Worm (Caenorhabditis elegans) whole organism, late embryonic: ENCODE measurements around the gene C50E10.2.

Experiments
- C08G9.2 ChIP-seq: sonication (generic microtip); optimal IDR thresholded peaks from 2 replicates; lab custom pipeline; 2016; ENCODE audit warnings: mild to moderate bottlenecking, missing genetic modification characterization, moderate library complexity, missing compliant biosample characterization
- C38D4.7 ChIP-seq: fragments of 200-800 bp; sonication (Bioruptor generic); optimal IDR thresholded peaks from 2 replicates; lab custom pipeline; 2018; ENCODE audit warnings: mild to moderate bottlenecking, missing genetic modification characterization, moderate library complexity, missing compliant biosample characterization
- K09A11.1 ChIP-seq: sonication (generic microtip); optimal IDR thresholded peaks from 2 replicates; lab custom pipeline; 2017; ENCODE audit warnings: antibody characterized with exemption, mild to moderate bottlenecking, missing genetic modification characterization, missing compliant biosample characterization; ENCODE audit not compliant: insufficient read depth
- T23F11.4 ChIP-seq: fragments of 200-800 bp; sonication (Bioruptor generic); optimal IDR thresholded peaks from 2 replicates; lab custom pipeline; 2018; ENCODE audit warnings: mild to moderate bottlenecking, missing genetic modification characterization, missing compliant biosample characterization
- ahr-1 ChIP-seq: sonication (generic microtip); optimal IDR thresholded peaks from 2 replicates; lab custom pipeline; 2016; ENCODE audit warnings: missing genetic modification characterization, missing compliant biosample characterization
- ceh-18 ChIP-seq: sonication (generic microtip); optimal IDR thresholded peaks from 2 replicates; lab custom pipeline; 2016; ENCODE audit warnings: missing genetic modification characterization, missing compliant biosample characterization
- ceh-30 ChIP-seq: fragments of 150-350 bp; optimal IDR thresholded peaks from 2 replicates; lab custom pipeline; 2014; ENCODE audit warnings: missing biosample characterization, missing genetic modification characterization
- ceh-31 ChIP-seq: sonication (generic microtip); optimal IDR thresholded peaks from 2 replicates; lab custom pipeline; 2016; ENCODE audit warnings: missing genetic modification characterization, missing compliant biosample characterization
- ceh-45 ChIP-seq: fragments of 200-800 bp; sonication (Bioruptor generic); IDR thresholded peaks from 2 replicates; pipeline ENCODE4 v1.3.6; 2022; ENCODE audit warnings: missing genetic modification reagents, missing genetic modification characterization, missing compliant biosample characterization
- ceh-48 ChIP-seq: sonication (generic microtip); optimal IDR thresholded peaks from 2 replicates; lab custom pipeline; 2016; ENCODE audit warnings: missing genetic modification characterization, inconsistent platforms, missing compliant biosample characterization
- ceh-6 ChIP-seq: fragments of 200-800 bp; sonication (Bioruptor generic); optimal IDR thresholded peaks from 2 replicates; lab custom pipeline; 2018; ENCODE audit warnings: mild to moderate bottlenecking, missing genetic modification characterization, missing compliant biosample characterization
- ceh-9 ChIP-seq: sonication (generic microtip); optimal IDR thresholded peaks from 2 replicates; lab custom pipeline; 2016; ENCODE audit warnings: mild to moderate bottlenecking, missing genetic modification characterization, inconsistent platforms, missing compliant biosample characterization
- dve-1 ChIP-seq: sonication (generic microtip); optimal IDR thresholded peaks from 2 replicates; lab custom pipeline; 2017; ENCODE audit warnings: antibody characterized with exemption, mild to moderate bottlenecking, missing genetic modification characterization, missing compliant biosample characterization
- elt-2 ChIP-seq: sonication (generic microtip); optimal IDR thresholded peaks from 2 replicates; lab custom pipeline; 2016; ENCODE audit warnings: missing genetic modification reagents, missing genetic modification characterization, missing compliant biosample characterization
- elt-4 ChIP-seq: sonication (generic microtip); optimal IDR thresholded peaks from 2 replicates; lab custom pipeline; 2016; ENCODE audit warnings: missing genetic modification characterization, missing compliant biosample characterization
- ets-4 ChIP-seq: sonication (generic microtip); optimal IDR thresholded peaks from 2 replicates; lab custom pipeline; 2016; ENCODE audit warnings: missing genetic modification characterization, missing compliant biosample characterization
- eyg-1 ChIP-seq: sonication (generic microtip); optimal IDR thresholded peaks from 2 replicates; lab custom pipeline; 2016; ENCODE audit warnings: missing genotype, missing genetic modification characterization, missing compliant biosample characterization
- fax-1 ChIP-seq: sonication (generic microtip); optimal IDR thresholded peaks from 2 replicates; lab custom pipeline; 2016; ENCODE audit warnings: missing genotype, missing genetic modification characterization, missing compliant biosample characterization
- fkh-10 ChIP-seq: fragments of 150-350 bp; optimal IDR thresholded peaks from 2 replicates; lab custom pipeline; 2014; ENCODE audit warnings: missing biosample characterization, missing genetic modification reagents, missing genetic modification characterization
- fkh-6 ChIP-seq: sonication (generic microtip); optimal IDR thresholded peaks from 2 replicates; lab custom pipeline; 2016; ENCODE audit warnings: missing genetic modification characterization, missing compliant biosample characterization
- hlh-6 ChIP-seq: sonication (generic microtip); optimal IDR thresholded peaks from 2 replicates; lab custom pipeline; 2016; ENCODE audit warnings: missing genotype, missing genetic modification characterization, missing compliant biosample characterization
- lim-6 ChIP-seq: sonication (generic microtip); optimal IDR thresholded peaks from 2 replicates; lab custom pipeline; 2016; ENCODE audit warnings: missing genetic modification characterization, missing compliant biosample characterization
- lin-11 ChIP-seq: fragments of 200-800 bp; sonication (Bioruptor generic); optimal IDR thresholded peaks from 2 replicates; lab custom pipeline; 2018; ENCODE audit warnings: mild to moderate bottlenecking, missing genetic modification characterization, missing compliant biosample characterization
- nfya-1 ChIP-seq: sonication (generic microtip); optimal IDR thresholded peaks from 2 replicates; lab custom pipeline; 2017; ENCODE audit warnings: missing genetic modification characterization, mild to moderate bottlenecking, missing compliant biosample characterization, antibody characterized with exemption, moderate library complexity
- nhr-11 ChIP-seq: fragments of 150-350 bp; optimal IDR thresholded peaks from 2 replicates; lab custom pipeline; 2014; ENCODE audit warnings: missing biosample characterization, missing genetic modification characterization
- nhr-232 ChIP-seq: sonication (generic microtip); optimal IDR thresholded peaks from 2 replicates; lab custom pipeline; 2016; ENCODE audit warnings: missing genetic modification characterization, missing compliant biosample characterization
- odd-2 ChIP-seq: sonication (generic microtip); optimal IDR thresholded peaks from 2 replicates; lab custom pipeline; 2017; ENCODE audit warnings: antibody characterized with exemption, mild to moderate bottlenecking, missing genetic modification characterization, missing compliant biosample characterization
- pag-3 ChIP-seq: sonication (generic microtip); optimal IDR thresholded peaks from 2 replicates; lab custom pipeline; 2016; ENCODE audit warnings: missing compliant biosample characterization, missing genetic modification characterization, borderline replicate concordance
- pat-9 ChIP-seq: fragments of 200-800 bp; sonication (Bioruptor generic); optimal IDR thresholded peaks from 2 replicates; lab custom pipeline; 2018; ENCODE audit warnings: mild to moderate bottlenecking, missing genetic modification characterization, moderate library complexity, missing compliant biosample characterization
- pax-1 ChIP-seq: fragments of 150-350 bp; optimal IDR thresholded peaks from 2 replicates; lab custom pipeline; 2014; ENCODE audit warnings: missing biosample characterization, missing genetic modification characterization
- pqm-1 ChIP-seq: sonication (generic microtip); optimal IDR thresholded peaks from 2 replicates; lab custom pipeline; 2016; ENCODE audit warnings: missing genetic modification characterization, missing compliant biosample characterization
- rnt-1 ChIP-seq: sonication (generic microtip); optimal IDR thresholded peaks from 2 replicates; lab custom pipeline; 2016; ENCODE audit warnings: missing genetic modification characterization, missing compliant biosample characterization
- sdc-2 ChIP-seq: sonication (generic microtip); optimal IDR thresholded peaks from 2 replicates; lab custom pipeline; 2016; ENCODE audit warnings: missing genotype, missing genetic modification characterization, missing compliant biosample characterization
- sox-2 ChIP-seq: fragments of 200-800 bp; sonication (Bioruptor generic); IDR thresholded peaks from 2 replicates; pipeline ENCODE4 v1.3.6; 2022; ENCODE audit warnings: missing genetic modification reagents, missing genetic modification characterization, missing compliant biosample characterization
- sox-4 ChIP-seq: sonication (generic microtip); optimal IDR thresholded peaks from 2 replicates; lab custom pipeline; 2017; ENCODE audit warnings: mild to moderate bottlenecking, missing genetic modification characterization, inconsistent platforms, missing compliant biosample characterization
- tbx-2 ChIP-seq: sonication (generic microtip); optimal IDR thresholded peaks from 2 replicates; lab custom pipeline; 2016; ENCODE audit warnings: missing genetic modification characterization, missing compliant biosample characterization
- tbx-7 ChIP-seq: sonication (generic microtip); optimal IDR thresholded peaks from 2 replicates; lab custom pipeline; 2016; ENCODE audit warnings: missing genotype, missing genetic modification characterization, missing compliant biosample characterization
- ttx-3 ChIP-seq: sonication (generic microtip); optimal IDR thresholded peaks from 2 replicates; lab custom pipeline; 2016; ENCODE audit warnings: missing genetic modification reagents, missing genetic modification characterization, missing compliant biosample characterization
- unc-42 ChIP-seq: sonication (generic microtip); optimal IDR thresholded peaks from 2 replicates; lab custom pipeline; 2016; ENCODE audit warnings: missing genotype, missing genetic modification characterization, missing compliant biosample characterization
- unc-55 ChIP-seq: sonication (generic microtip); optimal IDR thresholded peaks from 2 replicates; lab custom pipeline; 2017; ENCODE audit warnings: missing biosample characterization, missing genetic modification reagents, missing genetic modification characterization

The C50E10.2 gene

DNA sequence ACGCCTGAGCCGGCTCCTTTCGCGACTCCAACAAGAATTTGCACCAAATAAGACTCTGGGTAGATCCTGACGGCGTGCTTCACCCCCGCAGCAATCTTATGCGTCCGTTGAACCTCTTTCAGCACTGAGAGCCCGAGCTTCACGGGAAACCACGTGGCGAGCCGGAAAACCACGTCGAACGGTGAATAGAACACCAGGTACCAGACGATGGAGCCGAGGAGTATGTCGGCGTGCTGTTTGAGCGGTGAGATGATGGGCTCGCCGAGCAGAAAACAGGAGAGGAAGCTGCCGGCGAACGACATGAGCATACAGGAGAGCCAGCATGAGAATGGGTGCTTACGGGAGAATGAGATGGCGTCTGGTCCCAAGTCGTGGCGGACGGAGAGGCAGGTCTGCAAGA is 30.9 kb downstream of the C50E10.2 start:
- TF ChIP-seq pat-9 (tag; lab: Kevin White, UChicago) (no peak), C38D4.7 (no peak), lim-6 (no peak), sox-2 (GFP tag; lab: Robert Waterston, UW) (no peak), pqm-1 (no peak), pax-1 (tag; lab: Kevin White, UChicago) (no peak), nhr-11 (tag; lab: Kevin White, UChicago) (no peak), pag-3 (tag; lab: Kevin White, UChicago) (no peak), fkh-10 (GFP tag; lab: Kevin White, UChicago) (no peak), ceh-48 (no peak), hlh-6 (no peak), ceh-31 (no peak), ceh-18 (tag; lab: Kevin White, UChicago) (no peak), ets-4 (no peak), odd-2 (tag; lab: Kevin White, UChicago) (no peak), unc-55 (GFP tag; lab: Kevin White, UChicago) (no peak), elt-4 (tag; lab: Kevin White, UChicago) (no peak), ceh-9 (no peak)

ce11 chrII:12274944-12275343 is 34.6 kb downstream of the C50E10.2 start, which contains the start of gene Y57A10A.27:
Gene Y57A10A.27 (minus strand): TSS chrII:12275044.
- TF ChIP-seq lin-11 (tag; lab: Kevin White, UChicago) (no peak), nhr-11 (tag; lab: Kevin White, UChicago) (no peak), eyg-1 (tag; lab: Kevin White, UChicago) (no peak), ceh-45 (no peak), ceh-30 (tag; lab: Kevin White, UChicago) (no peak), fkh-6 (tag; lab: Kevin White, UChicago) (no peak), rnt-1 (no peak), ahr-1 (no peak), K09A11.1 (no peak), ceh-18 (tag; lab: Kevin White, UChicago) (no peak), unc-42 (no peak), C08G9.2 (tag; lab: Kevin White, UChicago) (no peak), pax-1 (tag; lab: Kevin White, UChicago) (no peak), nfya-1 (tag; lab: Kevin White, UChicago) (no peak), tbx-2 (no peak), fkh-10 (GFP tag; lab: Kevin White, UChicago) (no peak), sox-4 (tag; lab: Kevin White, UChicago) (no peak), ceh-9 (no peak), sdc-2 (no peak), nhr-232 (tag; lab: Kevin White, UChicago) (no peak)

ce11 chrII:12268857-12269256 is 40.7 kb downstream of the C50E10.2 start:
- TF ChIP-seq dve-1 (no peak), unc-42 (no peak), elt-2 (tag; lab: Kevin White, UChicago) (no peak), eyg-1 (tag; lab: Kevin White, UChicago) (no peak), tbx-7 (tag; lab: Kevin White, UChicago) (no peak), T23F11.4 (GFP tag; lab: Kevin White, UChicago) (no peak), K09A11.1 (no peak), pat-9 (tag; lab: Kevin White, UChicago) (peak; percentile 36), nfya-1 (tag; lab: Kevin White, UChicago) (peak; percentile 52), ttx-3 (no peak)

- no peak for TF ChIP-seq fax-1 (tag; lab: Kevin White, UChicago)
- peak; percentile 76 for TF ChIP-seq elt-2 (tag; lab: Kevin White, UChicago)
- TF ChIP-seq pag-3 (tag; lab: Kevin White, UChicago): no peak
- no peak for TF ChIP-seq ceh-6 (GFP tag; lab: Kevin White, UChicago)
Observed at ce11 chrII:12266797-12267196, 42.7 kb downstream of the C50E10.2 start.
